Worm (Caenorhabditis elegans) whole organism, L2 larva: ENCODE results near the gene F59A1.13.

Experiments
- alr-1 ChIP-seq: fragments of 150-350 bp; optimal IDR thresholded peaks from 2 replicates; lab custom pipeline; 2014; ENCODE audit warnings: missing biosample characterization, missing genetic modification characterization
- ceh-82 ChIP-seq: fragments of 150-350 bp; optimal IDR thresholded peaks from 2 replicates; lab custom pipeline; 2014; ENCODE audit warnings: missing biosample characterization, missing genetic modification characterization
- dmd-4 ChIP-seq: sonication (generic microtip); optimal IDR thresholded peaks from 2 replicates; lab custom pipeline; 2017; ENCODE audit warnings: missing biosample characterization, missing genetic modification characterization
- lin-13 ChIP-seq: fragments of 150-350 bp; optimal IDR thresholded peaks from 2 replicates; lab custom pipeline; 2014; ENCODE audit warnings: missing biosample characterization, missing genetic modification reagents, missing genetic modification characterization
- mdl-1 ChIP-seq, 2 experiments: fragments of 150-350 bp in 1 of 2; sonication (generic microtip) in 1 of 2; optimal IDR thresholded peaks; 2 replicates each; lab custom pipeline; 2017; ENCODE audit warnings: missing biosample characterization in 2 of 2, missing genetic modification characterization in 2 of 2
- skn-1 ChIP-seq: sonication (generic microtip); optimal IDR thresholded peaks from 2 replicates; lab custom pipeline; 2017; ENCODE audit warnings: missing biosample characterization, missing genetic modification characterization

DNA sequence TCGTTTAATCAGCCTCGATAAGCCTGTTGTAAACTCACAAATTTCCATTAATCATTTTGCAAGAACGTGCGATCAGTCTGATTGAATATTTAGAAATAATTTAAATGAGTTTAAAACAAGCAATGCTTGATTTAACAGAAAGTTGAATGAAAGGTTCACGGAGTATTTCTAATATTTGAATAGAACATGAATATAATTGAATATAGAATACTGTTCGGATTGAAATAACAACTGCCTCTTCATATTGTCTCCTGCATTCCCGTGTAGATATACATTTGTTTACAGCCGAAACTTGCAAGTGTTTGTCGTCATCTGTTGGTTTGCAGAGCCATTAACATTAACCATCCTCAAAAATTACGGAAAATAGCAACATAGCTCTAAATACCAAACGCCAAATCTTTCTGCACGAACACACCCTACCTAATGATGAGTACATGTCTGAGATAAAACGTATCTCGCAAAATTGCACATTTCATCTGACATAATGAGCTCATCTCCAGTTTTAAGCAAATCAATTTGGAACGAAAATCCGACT lies 10.0 kb upstream of the F59A1.13 start, which contains the start of the genes Y26G10.5 and srh-32:
- no peak for TF ChIP-seq dmd-4 (tag; lab: Kevin White, UChicago)
- no peak for TF ChIP-seq alr-1
- no peak for TF ChIP-seq lin-13 (GFP tag; lab: Kevin White, UChicago)
- TF ChIP-seq ceh-82 (tag; lab: Kevin White, UChicago), result no peak
- TF ChIP-seq mdl-1 (tag; optimal IDR thresholded peaks at IDR 0.05; lab: Kevin White, UChicago), result no peak
- no peak for TF ChIP-seq skn-1
